Worm (Caenorhabditis elegans) whole organism, L4/young adult: ENCODE data around the gene hda-11.

ENCODE experiments used
- dao-5 ChIP-seq: sonication (generic microtip); optimal IDR thresholded peaks from 2 replicates; lab custom pipeline; 2016; ENCODE audit warnings: missing genotype, missing genetic modification characterization, moderate library complexity, missing compliant biosample characterization
- him-1 ChIP-seq: sonication (generic microtip); optimal IDR thresholded peaks from 2 replicates; lab custom pipeline; 2016; ENCODE audit warnings: missing genotype, missing genetic modification reagents, missing genetic modification characterization, missing compliant biosample characterization

ce11 chrV:10561632-10562031 is 35.6 kb downstream of the hda-11 start:
- no peak for TF ChIP-seq dao-5 (tag; lab: Kevin White, UChicago)
- TF ChIP-seq him-1 (tag; lab: Kevin White, UChicago): no peak
